Worm (Caenorhabditis elegans) whole organism, young adult: ENCODE results near the gene prx-10.

Source experiments
- C06A6.2 ChIP-seq: fragments of 200-800 bp; sonication (Bioruptor generic); conservative IDR thresholded peaks from 2 replicates; pipeline ENCODE4 v1.3.6; 2022; ENCODE audit warnings: missing genetic modification characterization, missing compliant biosample characterization
- F33H1.4 ChIP-seq: fragments of 200-800 bp; sonication (Bioruptor generic); IDR thresholded peaks from 2 replicates; pipeline ENCODE4 v1.3.6; 2022; ENCODE audit warnings: missing genetic modification reagents, missing genetic modification characterization, missing compliant biosample characterization
- F57C9.4 ChIP-seq: sonication (generic microtip); optimal IDR thresholded peaks from 2 replicates; lab custom pipeline; 2017; ENCODE audit warnings: mild to moderate bottlenecking, missing genetic modification characterization, missing compliant biosample characterization
- T26A5.8 ChIP-seq: sonication (generic microtip); optimal IDR thresholded peaks from 2 replicates; lab custom pipeline; 2016; ENCODE audit warnings: missing genetic modification characterization, missing compliant biosample characterization
- Y79H2A.3 ChIP-seq: fragments of 200-800 bp; sonication (Bioruptor generic); conservative IDR thresholded peaks from 2 replicates; pipeline ENCODE4 v1.3.6; 2022; ENCODE audit warnings: missing genetic modification reagents, missing genetic modification characterization, missing compliant biosample characterization
- ama-1 ChIP-seq, 3 experiments: fragments of 150-350 bp in 1 of 3; sonication (generic microtip) in 2 of 3; optimal IDR thresholded peaks; 2 replicates each; lab custom pipeline; 2014 to 2018; ENCODE audit warnings: missing biosample characterization in 2 of 3, missing genetic modification characterization in 2 of 3, missing genetic modification reagents in 2 of 3
- attf-3 ChIP-seq: fragments of 200-800 bp; sonication (Bioruptor generic); conservative IDR thresholded peaks from 2 replicates; pipeline ENCODE4 v1.3.6; 2022; ENCODE audit warnings: missing genetic modification reagents, missing genetic modification characterization, missing compliant biosample characterization
- attf-5 ChIP-seq: fragments of 200-800 bp; sonication (Bioruptor generic); optimal IDR thresholded peaks from 2 replicates; lab custom pipeline; 2018; ENCODE audit warnings: mild to moderate bottlenecking, missing genetic modification characterization, missing compliant biosample characterization
- ccch-3 ChIP-seq: fragments of 200-800 bp; sonication (Bioruptor generic); optimal IDR thresholded peaks from 2 replicates; lab custom pipeline; 2018; ENCODE audit warnings: mild to moderate bottlenecking, missing genetic modification characterization, missing compliant biosample characterization
- efl-1 ChIP-seq: fragments of 150-350 bp; optimal IDR thresholded peaks from 2 replicates; lab custom pipeline; 2014; ENCODE audit warnings: missing biosample characterization, missing genetic modification reagents, missing genetic modification characterization
- ekl-4 ChIP-seq: fragments of 200-800 bp; sonication (Bioruptor generic); IDR thresholded peaks from 2 replicates; pipeline ENCODE4 v1.3.6; 2022; ENCODE audit warnings: missing genetic modification reagents, missing genetic modification characterization, missing compliant biosample characterization
- hmg-1.2 ChIP-seq: fragments of 200-800 bp; sonication (Bioruptor generic); IDR thresholded peaks from 2 replicates; pipeline ENCODE4 v1.3.6; 2022; ENCODE audit warnings: missing genetic modification reagents, missing genetic modification characterization, missing compliant biosample characterization
- let-607 ChIP-seq, 2 experiments: fragments of 200-800 bp in 1 of 2; sonication (Bioruptor generic) in 1 of 2; sonication (generic microtip) in 1 of 2; optimal IDR thresholded peaks; 2 replicates each; lab custom pipeline; 2016 to 2018; ENCODE audit warnings: mild to moderate bottlenecking in 2 of 2, missing compliant biosample characterization in 2 of 2, missing genetic modification characterization in 2 of 2, moderate library complexity in 2 of 2, missing genotype in 1 of 2
- lin-26 ChIP-seq: fragments of 200-800 bp; sonication (Bioruptor generic); IDR thresholded peaks from 2 replicates; pipeline ENCODE4 v1.3.6; 2022; ENCODE audit warnings: missing genetic modification reagents, missing genetic modification characterization, missing compliant biosample characterization
- lin-35 ChIP-seq, 3 experiments: fragments of 150-350 bp in 2 of 3; sonication (generic microtip) in 1 of 3; optimal IDR thresholded peaks; 2 replicates each; lab custom pipeline; 2014 to 2018; ENCODE audit warnings: missing biosample characterization in 3 of 3, missing genetic modification characterization in 3 of 3, missing genetic modification reagents in 3 of 3
- lin-54 ChIP-seq: fragments of 200-800 bp; sonication (Bioruptor generic); optimal IDR thresholded peaks from 2 replicates; lab custom pipeline; 2018; ENCODE audit warnings: mild to moderate bottlenecking, missing genetic modification characterization, missing compliant biosample characterization
- lsl-1 ChIP-seq: fragments of 200-800 bp; sonication (Bioruptor generic); optimal IDR thresholded peaks from 2 replicates; lab custom pipeline; 2018; ENCODE audit warnings: mild to moderate bottlenecking, missing genetic modification characterization, moderate library complexity, missing compliant biosample characterization
- madf-6 ChIP-seq: fragments of 200-800 bp; sonication (Bioruptor generic); IDR thresholded peaks from 2 replicates; pipeline ENCODE4 v1.3.6; 2022; ENCODE audit warnings: missing genetic modification reagents, missing genetic modification characterization, missing compliant biosample characterization
- mcd-1 ChIP-seq: fragments of 200-800 bp; sonication (Bioruptor generic); IDR thresholded peaks from 2 replicates; pipeline ENCODE4 v1.3.6; 2022; ENCODE audit warnings: missing genetic modification reagents, missing genetic modification characterization, missing compliant biosample characterization
- mel-28 ChIP-seq: sonication (generic microtip); optimal IDR thresholded peaks from 2 replicates; lab custom pipeline; 2016; ENCODE audit warnings: borderline replicate concordance, mild to moderate bottlenecking, missing genetic modification characterization, missing compliant biosample characterization
- nfya-1 ChIP-seq: sonication (generic microtip); optimal IDR thresholded peaks from 2 replicates; lab custom pipeline; 2017; ENCODE audit warnings: antibody characterized with exemption, missing compliant biosample characterization, missing genetic modification characterization, borderline replicate concordance; ENCODE audit not compliant: insufficient read depth
- nfyb-1 ChIP-seq: fragments of 200-800 bp; sonication (Bioruptor generic); IDR thresholded peaks from 2 replicates; pipeline ENCODE4 v1.3.6; 2022; ENCODE audit warnings: missing genetic modification reagents, missing genetic modification characterization, missing compliant biosample characterization
- nhr-120 ChIP-seq: fragments of 200-800 bp; sonication (Bioruptor generic); IDR thresholded peaks from 2 replicates; pipeline ENCODE4 v1.3.6; 2022; ENCODE audit warnings: missing genetic modification characterization, missing compliant biosample characterization
- nhr-80 ChIP-seq: sonication (generic microtip); optimal IDR thresholded peaks from 2 replicates; lab custom pipeline; 2016; ENCODE audit warnings: missing genetic modification characterization, missing compliant biosample characterization
- nhr-90 ChIP-seq: sonication (generic microtip); optimal IDR thresholded peaks from 2 replicates; lab custom pipeline; 2016; ENCODE audit warnings: missing genotype, mild to moderate bottlenecking, missing genetic modification characterization, missing compliant biosample characterization
- pbrm-1 ChIP-seq: fragments of 200-800 bp; sonication (Bioruptor generic); IDR thresholded peaks from 2 replicates; pipeline ENCODE4 v1.3.6; 2022; ENCODE audit warnings: missing genetic modification reagents, missing genetic modification characterization, missing compliant biosample characterization
- pha-4 ChIP-seq: fragments of 150-350 bp; sonication (generic microtip); optimal IDR thresholded peaks from 2 replicates; lab custom pipeline; 2014; ENCODE audit warnings: missing biosample characterization, missing genetic modification reagents, missing genetic modification characterization
- repo-1 ChIP-seq: sonication (generic microtip); optimal IDR thresholded peaks from 2 replicates; lab custom pipeline; 2017; ENCODE audit warnings: mild to moderate bottlenecking, missing genetic modification characterization, missing compliant biosample characterization
- sdz-38 ChIP-seq: sonication (generic microtip); optimal IDR thresholded peaks from 2 replicates; lab custom pipeline; 2016; ENCODE audit warnings: missing genotype, missing genetic modification characterization, missing compliant biosample characterization
- snpc-3.4 ChIP-seq: sonication (generic microtip); optimal IDR thresholded peaks from 2 replicates; lab custom pipeline; 2017; ENCODE audit warnings: missing genetic modification characterization, mild to moderate bottlenecking, missing compliant biosample characterization, antibody characterized with exemption, moderate library complexity, missing genotype, missing genetic modification reagents
- somi-1 ChIP-seq: fragments of 200-800 bp; sonication (Bioruptor generic); optimal IDR thresholded peaks from 2 replicates; lab custom pipeline; 2018; ENCODE audit warnings: mild to moderate bottlenecking, missing genetic modification characterization, missing compliant biosample characterization
- tbx-9 ChIP-seq: sonication (generic microtip); optimal IDR thresholded peaks from 2 replicates; lab custom pipeline; 2016; ENCODE audit warnings: borderline replicate concordance, missing genetic modification characterization, inconsistent platforms, missing compliant biosample characterization
- unc-130 ChIP-seq: sonication (generic microtip); optimal IDR thresholded peaks from 2 replicates; lab custom pipeline; 2016; ENCODE audit warnings: missing genetic modification reagents, missing genetic modification characterization, missing compliant biosample characterization
- ztf-25 ChIP-seq: fragments of 200-800 bp; sonication (Bioruptor generic); IDR thresholded peaks from 2 replicates; pipeline ENCODE4 v1.3.6; 2022; ENCODE audit warnings: missing genetic modification reagents, missing genetic modification characterization, missing compliant biosample characterization
- ztf-3 ChIP-seq: fragments of 200-800 bp; sonication (Bioruptor generic); optimal IDR thresholded peaks from 2 replicates; lab custom pipeline; 2018; ENCODE audit warnings: mild to moderate bottlenecking, missing genetic modification characterization, missing compliant biosample characterization
- ztf-6 ChIP-seq: fragments of 200-800 bp; sonication (Bioruptor generic); IDR thresholded peaks from 2 replicates; pipeline ENCODE4 v1.3.6; 2022; ENCODE audit warnings: missing genetic modification reagents, missing genetic modification characterization, missing compliant biosample characterization

prx-10 gene

DNA sequence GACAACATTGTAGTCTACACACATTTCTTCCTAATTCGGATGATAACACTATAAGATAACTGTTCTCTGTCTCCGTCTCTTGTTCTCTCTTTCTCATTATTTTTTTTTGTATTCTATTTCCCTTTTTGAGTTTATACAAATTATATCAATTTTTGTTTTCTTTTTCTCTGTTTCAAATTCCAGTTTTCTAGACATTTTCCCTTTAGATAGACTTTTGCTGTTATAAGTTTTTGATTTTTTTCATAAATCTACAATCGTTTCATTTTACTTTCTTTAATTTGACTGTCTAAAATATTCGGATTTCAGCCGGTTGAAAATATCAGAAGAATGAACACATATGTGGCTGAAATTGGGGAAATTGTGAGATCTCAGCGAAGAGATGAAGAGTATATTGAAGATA is at the start of gene prx-10:
Gene prx-10 (plus strand): TSS at position 301 of the 400 bp plus-strand sequence.
- TF ChIP-seq repo-1 (tag; lab: Kevin White, UChicago) = no peak
- TF ChIP-seq F33H1.4 (GFP tag; lab: Robert Waterston, UW) = no peak
- no peak for TF ChIP-seq ama-1 (optimal IDR thresholded peaks at IDR 0.05; lab: Kevin White, UChicago)
- TF ChIP-seq ama-1 (GFP tag; optimal IDR thresholded peaks at IDR 0.05; lab: Kevin White, UChicago) = no peak
- no peak for TF ChIP-seq lsl-1
- TF ChIP-seq nfyb-1 (GFP tag; lab: Robert Waterston, UW) = no peak
- no peak for TF ChIP-seq ztf-6
- TF ChIP-seq nhr-80 (tag; lab: Kevin White, UChicago) = no peak
- TF ChIP-seq snpc-3.4 (tag; lab: Kevin White, UChicago) = no peak
- TF ChIP-seq lin-35 (GFP tag; optimal IDR thresholded peaks at IDR 0.05; lab: Kevin White, UChicago) = no peak
- no peak for TF ChIP-seq Y79H2A.3 (GFP tag; lab: Robert Waterston, UW)

ce11 chrIII:5188426-5188825 is 47.8 kb upstream of the prx-10 start, which contains the start of gene K10D2.8:
K10D2.8 (plus strand) TSS chrIII:5188726.
- TF ChIP-seq ekl-4 (GFP tag; lab: Robert Waterston, UW) = 0 out of 2 replicates have a peak, but pooled peaks have one; percentile 2
- no peak for TF ChIP-seq sdz-38

DNA sequence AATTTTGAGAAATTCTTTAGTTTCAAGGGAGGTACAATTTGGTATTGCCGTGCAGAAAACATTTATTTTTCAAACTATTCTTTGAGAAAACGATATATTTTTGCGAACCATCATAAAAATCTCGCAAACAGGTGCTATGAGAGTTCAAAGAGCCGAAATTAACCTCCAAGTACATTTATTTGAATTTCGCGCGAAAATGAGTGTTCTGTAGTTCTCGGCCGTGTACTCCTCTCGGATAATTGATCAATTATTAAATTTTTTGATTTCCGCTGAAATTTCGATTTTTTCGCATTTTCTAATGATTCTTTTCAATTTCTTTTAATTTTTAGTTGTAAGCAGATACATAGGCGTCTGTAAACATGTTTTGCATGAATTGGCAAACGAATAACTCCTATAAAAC is 46.0 kb upstream of the prx-10 start:
- TF ChIP-seq efl-1 (peak; percentile 42), F33H1.4 (GFP tag; lab: Robert Waterston, UW) (peak; percentile 37), mel-28 (tag; lab: Kevin White, UChicago) (no peak), F57C9.4 (tag; lab: Kevin White, UChicago) (no peak), attf-3 (0 out of 2 replicates have a peak, but pooled peaks have one; percentile 16), mcd-1 (0 out of 2 replicates have a peak, but pooled peaks have one; percentile 28), madf-6 (GFP tag; lab: Robert Waterston, UW) (peak; percentile 63), lin-35 (GFP tag; optimal IDR thresholded peaks at IDR 0.05; lab: Kevin White, UChicago) (peak in 1 of 3 experiments; percentile 16), unc-130 (peak; percentile 26), ztf-3 (GFP tag; lab: Kevin White, UChicago) (no peak), lin-54 (GFP tag; lab: Kevin White, UChicago) (peak; percentile 80)
- TF ChIP-seq, all 124 proteins: peak for 8

DNA sequence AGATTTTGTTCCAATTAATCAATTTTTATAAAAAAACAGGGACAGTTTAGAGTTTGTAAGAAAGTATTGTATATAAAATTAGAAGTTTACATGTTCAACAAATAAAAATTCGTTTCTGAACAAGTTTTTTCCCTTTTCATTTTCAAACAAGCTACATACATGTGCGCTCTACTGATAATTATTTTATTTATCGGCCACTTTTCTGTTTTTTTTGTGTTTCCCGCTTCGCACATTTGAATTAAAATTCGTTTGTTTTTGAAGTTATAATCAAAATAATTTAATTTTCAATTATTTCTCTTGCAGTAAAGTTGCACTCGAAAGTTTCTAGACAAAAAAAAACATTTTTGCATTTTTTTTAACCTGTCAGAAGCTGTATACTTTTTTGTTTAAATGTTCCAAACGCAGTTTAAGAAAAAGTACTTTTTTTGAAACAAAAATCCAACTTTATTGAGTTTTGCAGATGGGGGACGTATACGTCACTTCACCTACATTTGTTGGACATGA is 45.5 kb upstream of the prx-10 start, which contains the start of gene hira-1:
Gene hira-1 (plus strand): TSS at position 454 of the 504 bp plus-strand sequence.
- TF ChIP-seq lin-54 (GFP tag; lab: Kevin White, UChicago) (peak; percentile 37), pha-4 (tag; lab: Kevin White, UChicago) (no peak), nfya-1 (tag; lab: Kevin White, UChicago) (no peak), efl-1 (peak; percentile 60), hmg-1.2 (no peak), attf-5 (GFP tag; lab: Kevin White, UChicago) (peak; percentile 17), mcd-1 (peak; percentile 50; the same call in 1 of the 2 replicates), lin-35 (GFP tag; optimal IDR thresholded peaks at IDR 0.05; lab: Kevin White, UChicago) (peak in 1 of 3 experiments; percentile 42)

- no peak for TF ChIP-seq somi-1 (GFP tag; lab: Kevin White, UChicago)
- peak; percentile 20; the same call in 1 of the 2 replicates for TF ChIP-seq hmg-1.2
- TF ChIP-seq tbx-9 (tag; lab: Kevin White, UChicago) = no peak
Observed at ce11 chrIII:5193266-5193665, 42.9 kb upstream of the prx-10 start.

DNA sequence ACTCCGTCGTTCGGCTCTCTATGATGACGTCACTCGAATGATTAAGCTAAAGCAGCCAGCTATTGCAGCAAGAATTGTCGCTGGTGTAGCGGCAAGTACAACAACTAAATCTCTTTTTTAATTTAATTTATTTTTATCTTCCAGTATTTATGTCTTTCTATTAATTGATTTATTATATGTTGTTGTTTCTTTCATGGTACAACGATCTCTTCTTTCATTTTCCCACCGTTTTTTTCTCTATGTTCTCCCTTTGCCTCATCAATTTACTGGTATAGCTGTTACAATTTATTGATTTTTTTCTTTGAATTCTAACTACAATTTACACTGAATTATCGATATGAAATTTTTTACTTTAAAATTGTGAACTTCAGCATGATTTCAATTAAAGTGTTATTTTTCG is 40.5 kb upstream of the prx-10 start, which contains the start of gene moc-6:
Gene moc-6 (plus strand): TSS at position 301 of the 400 bp plus-strand sequence.
- TF ChIP-seq nhr-90 (tag; lab: Kevin White, UChicago) (no peak), lin-26 (no peak), nhr-120 (no peak), let-607 (tag; optimal IDR thresholded peaks at IDR 0.05; lab: Kevin White, UChicago) (no peak), ztf-25 (GFP tag; lab: Robert Waterston, UW) (no peak), T26A5.8 (no peak), ccch-3 (GFP tag; lab: Kevin White, UChicago) (no peak), pbrm-1 (GFP tag; lab: Robert Waterston, UW) (no peak), repo-1 (tag; lab: Kevin White, UChicago) (no peak), C06A6.2 (GFP tag; lab: Robert Waterston, UW) (no peak)
